Fruit fly (Drosophila melanogaster) whole organism, wandering third instar larva: Measurements from ENCODE around the gene Ube3a.

Experiments used
- Abd-B ChIP-seq: fragments of >200 bp; optimal IDR thresholded peaks from 2 replicates; lab custom pipeline; 2017; ENCODE audit warnings: missing biosample characterization, missing genetic modification characterization
- Dfd ChIP-seq: fragments of >200 bp; optimal IDR thresholded peaks from 2 replicates; lab custom pipeline; 2017; ENCODE audit warnings: missing biosample characterization, missing genetic modification characterization
- Myc ChIP-seq: fragments of >200 bp; optimal IDR thresholded peaks from 2 replicates; lab custom pipeline; 2017
- OdsH ChIP-seq: fragments of 200-800 bp; sonication (Bioruptor generic); optimal IDR thresholded peaks from 2 replicates; lab custom pipeline; 2016; ENCODE audit warnings: missing biosample characterization, mild to moderate bottlenecking, missing genetic modification characterization
- Sp1 ChIP-seq: fragments of 200-800 bp; sonication (Bioruptor generic); optimal IDR thresholded peaks from 3 replicates; lab custom pipeline; 2019; ENCODE audit warnings: missing biosample characterization, mild to moderate bottlenecking, missing genetic modification characterization, moderate library complexity
- brk ChIP-seq: fragments of 200-800 bp; sonication (Bioruptor generic); optimal IDR thresholded peaks from 2 replicates; lab custom pipeline; 2016; ENCODE audit warnings: missing biosample characterization, mild to moderate bottlenecking, missing genetic modification characterization
- ey ChIP-seq: fragments of 200-800 bp; sonication (Bioruptor generic); optimal IDR thresholded peaks from 2 replicates; lab custom pipeline; 2016; ENCODE audit warnings: missing biosample characterization, missing genetic modification characterization
- h ChIP-seq: fragments of 200-800 bp; sonication (Bioruptor generic); optimal IDR thresholded peaks from 3 replicates; lab custom pipeline; 2016; ENCODE audit warnings: missing biosample characterization, mild to moderate bottlenecking, missing genetic modification characterization
- lola ChIP-seq: fragments of >200 bp; optimal IDR thresholded peaks from 2 replicates; lab custom pipeline; 2017; ENCODE audit warnings: missing biosample characterization, missing genetic modification characterization
- psq ChIP-seq: fragments of 200-800 bp; sonication (Bioruptor generic); optimal IDR thresholded peaks from 3 replicates; lab custom pipeline; 2017; ENCODE audit warnings: missing biosample characterization, mild to moderate bottlenecking, missing genetic modification characterization, moderate library complexity
- rgr ChIP-seq: fragments of 200-800 bp; sonication (Bioruptor generic); optimal IDR thresholded peaks from 3 replicates; lab custom pipeline; 2016; ENCODE audit warnings: missing biosample characterization, mild to moderate bottlenecking, missing genetic modification characterization
- sage ChIP-seq: fragments of 200-800 bp; sonication (Bioruptor generic); optimal IDR thresholded peaks from 2 replicates; lab custom pipeline; 2016; ENCODE audit warnings: missing biosample characterization, mild to moderate bottlenecking, missing genetic modification characterization
- usp ChIP-seq: fragments of >200 bp; optimal IDR thresholded peaks from 2 replicates; lab custom pipeline; 2017; ENCODE audit warnings: missing biosample characterization, missing genetic modification characterization

dm6 chr3L:11205608-11206336 is 4.6 kb downstream of the Ube3a start, which contains the start of gene Plod:
- TF ChIP-seq sage (GFP tag; lab: Kevin White, UChicago): no peak
- no peak for TF ChIP-seq lola (GFP tag; lab: Kevin White, UChicago)
- TF ChIP-seq rgr (GFP tag; lab: Kevin White, UChicago): no peak
- TF ChIP-seq Myc (lab: Kevin White, UChicago): no peak
- no peak for TF ChIP-seq psq (GFP tag; lab: Kevin White, UChicago)
- no peak for TF ChIP-seq ey (GFP tag; lab: Kevin White, UChicago)
- no peak for TF ChIP-seq Abd-B (GFP tag; lab: Kevin White, UChicago)
- no peak for TF ChIP-seq Dfd (GFP tag; lab: Kevin White, UChicago)
- no peak for TF ChIP-seq OdsH (GFP tag; lab: Kevin White, UChicago)
- TF ChIP-seq Sp1 (GFP tag; lab: Kevin White, UChicago): peak; percentile 15
- TF ChIP-seq h (GFP tag; lab: Kevin White, UChicago): peak; percentile 39
- no peak for TF ChIP-seq usp (GFP tag; lab: Kevin White, UChicago)
- TF ChIP-seq brk (GFP tag; lab: Kevin White, UChicago): no peak
